Worm (Caenorhabditis elegans): ENCODE measurements around the gene Y1A5A.1.

Y1A5A.1 gene

ce11 chrIII:3959206-3959605, 27.3 kb downstream of the Y1A5A.1 start (continued):
- TF ChIP-seq ztf-7 (tag; optimal IDR thresholded peaks at IDR 0.05) (no peak), skn-1 (tag; optimal IDR thresholded peaks at IDR 0.05) (no peak), duxl-1 (tag; optimal IDR thresholded peaks at IDR 0.05; ENCODE audit: poor library complexity) (no peak), daf-8 (GFP tag; IDR thresholded peaks at IDR 0.05) (no peak), daf-19 (GFP tag; conservative IDR thresholded peaks at IDR 0.05) (no peak), ces-1 (GFP tag; optimal IDR thresholded peaks at IDR 0.05) (no peak), dmd-6 (GFP tag; IDR thresholded peaks at IDR 0.05) (peak; percentile 16; the same call in 1 of the 2 replicates), aha-1 (tag) (peak; percentile 84), mxl-2 (GFP tag; conservative IDR thresholded peaks at IDR 0.05) (no peak), mxl-3 (GFP tag; optimal IDR thresholded peaks at IDR 0.05) (no peak), php-3 (GFP tag; IDR thresholded peaks at IDR 0.05) (no peak), F37D6.2 (tag; optimal IDR thresholded peaks at IDR 0.05) (no peak), lin-15B (tag; optimal IDR thresholded peaks at IDR 0.05) (no peak), nhr-76 (tag; optimal IDR thresholded peaks at IDR 0.05) (no peak), lim-7 (GFP tag; IDR thresholded peaks at IDR 0.05) (no peak), nhr-25 (tag; optimal IDR thresholded peaks at IDR 0.05; ENCODE audit: borderline replicate concordance, insufficient read depth) (no peak), tra-1 (GFP tag; IDR thresholded peaks at IDR 0.05) (no peak), sdz-12 (GFP tag; optimal IDR thresholded peaks at IDR 0.05) (no peak), nhr-11 (tag; optimal IDR thresholded peaks at IDR 0.05) (no peak)

ce11 chrIII:3957850-3958249, 28.6 kb downstream of the Y1A5A.1 start:
- TF ChIP-seq aha-1 (tag), result peak; percentile 60
- no peak for TF ChIP-seq zfp-2 (tag; optimal IDR thresholded peaks at IDR 0.05)
- TF ChIP-seq nhr-10 (tag; optimal IDR thresholded peaks at IDR 0.05), result no peak
- no peak for TF ChIP-seq jun-1 (tag; optimal IDR thresholded peaks at IDR 0.05)

ce11 chrIII:3957119-3957739, 29.2 kb downstream of the Y1A5A.1 start:
- TF ChIP-seq ctbp-1 (GFP tag; IDR thresholded peaks at IDR 0.05) (no peak), daf-19 (GFP tag; conservative IDR thresholded peaks at IDR 0.05) (0 out of 2 replicates have a peak, but pooled peaks have one; percentile 62), vab-7 (GFP tag; IDR thresholded peaks at IDR 0.05) (no peak), snpc-1.2 (GFP tag; IDR thresholded peaks at IDR 0.05) (no peak), lin-38 (GFP tag; IDR thresholded peaks at IDR 0.05) (no peak), egl-43 (GFP tag; IDR thresholded peaks at IDR 0.05) (0 out of 2 replicates have a peak, but pooled peaks have one; percentile 53), set-16 (GFP tag; IDR thresholded peaks at IDR 0.05) (no peak), snpc-4 (tag; optimal IDR thresholded peaks at IDR 0.05) (peak; percentile 1), nhr-25 (tag; optimal IDR thresholded peaks at IDR 0.05; ENCODE audit: borderline replicate concordance, insufficient read depth) (no peak), unc-130 (GFP tag; optimal IDR thresholded peaks at IDR 0.05) (no peak), aha-1 (tag) (peak; percentile 18), nhr-111 (GFP tag; optimal IDR thresholded peaks at IDR 0.05) (no peak)

- TF ChIP-seq ces-1 (GFP tag; optimal IDR thresholded peaks at IDR 0.05) (peak; percentile 15), unc-39 (tag; optimal IDR thresholded peaks at IDR 0.05) (no peak), lsy-2 (tag; optimal IDR thresholded peaks at IDR 0.05) (peak in 1 of 2 experiments; percentile 10)
Observed at ce11 chrIII:3956293-3956692, 30.2 kb downstream of the Y1A5A.1 start, which contains the start of gene F37A8.5. F37A8.5 (plus strand) TSS chrIII:3956624.

- TF ChIP-seq spr-1 (tag; optimal IDR thresholded peaks at IDR 0.05) (no peak), fkh-10 (GFP tag; optimal IDR thresholded peaks at IDR 0.05) (peak; percentile 66), daf-8 (GFP tag; IDR thresholded peaks at IDR 0.05) (no peak), hmg-1.1 (GFP tag; IDR thresholded peaks at IDR 0.05) (peak; percentile 62), fos-1 (tag; optimal IDR thresholded peaks at IDR 0.05) (no peak), nhr-41 (GFP tag; IDR thresholded peaks at IDR 0.05) (no peak), ceh-44 (GFP tag; IDR thresholded peaks at IDR 0.05) (no peak), gei-8 (GFP tag; optimal IDR thresholded peaks at IDR 0.05) (no peak), nhr-11 (tag; optimal IDR thresholded peaks at IDR 0.05) (peak; percentile 49), zip-2 (tag; optimal IDR thresholded peaks at IDR 0.05) (no peak), lin-1 (GFP tag; IDR thresholded peaks at IDR 0.05) (no peak), mep-1 (tag; optimal IDR thresholded peaks at IDR 0.05) (peak; percentile 69), mdl-1 (tag; optimal IDR thresholded peaks at IDR 0.05) (peak in 1 of 2 experiments; percentile 43), nhr-25 (tag; optimal IDR thresholded peaks at IDR 0.05; ENCODE audit: borderline replicate concordance, insufficient read depth) (no peak), Y5F2A.4 (GFP tag; optimal IDR thresholded peaks at IDR 0.05) (no peak)
Observed at ce11 chrIII:3955674-3956073, 30.8 kb downstream of the Y1A5A.1 start.
